Fruit fly (Drosophila melanogaster) whole organism, wandering third instar larva: ENCODE results near the gene Lectin-galC1.

Source experiments
- Abd-B ChIP-seq: fragments of >200 bp; optimal IDR thresholded peaks from 2 replicates; lab custom pipeline; 2017; ENCODE audit warnings: missing biosample characterization, missing genetic modification characterization
- CG32264 ChIP-seq: fragments of 200-800 bp; sonication (Bioruptor generic); optimal IDR thresholded peaks from 2 replicates; lab custom pipeline; 2016; ENCODE audit warnings: missing biosample characterization, missing genetic modification characterization
- CG9705 ChIP-seq: fragments of 200-800 bp; sonication (Bioruptor generic); optimal IDR thresholded peaks from 2 replicates; lab custom pipeline; 2018; ENCODE audit warnings: missing biosample characterization, mild to moderate bottlenecking, missing genetic modification characterization
- CrebA ChIP-seq: fragments of 200-800 bp; sonication (Bioruptor generic); optimal IDR thresholded peaks from 2 replicates; lab custom pipeline; 2016; ENCODE audit warnings: missing biosample characterization, mild to moderate bottlenecking, missing genetic modification characterization, borderline replicate concordance
- Dfd ChIP-seq: fragments of >200 bp; optimal IDR thresholded peaks from 2 replicates; lab custom pipeline; 2017; ENCODE audit warnings: missing biosample characterization, missing genetic modification characterization
- Dif ChIP-seq: fragments of 200-275, 200-300 bp; sonication (Bioruptor generic); optimal IDR thresholded peaks from 2 replicates; lab custom pipeline; 2018; ENCODE audit warnings: missing biosample characterization, missing genetic modification characterization; ENCODE audit not compliant: partially characterized antibody
- GATAd ChIP-seq: sonication (Bioruptor generic); optimal IDR thresholded peaks from 2 replicates; lab custom pipeline; 2016; ENCODE audit warnings: missing biosample characterization, missing genetic modification characterization
- HLH106 ChIP-seq: fragments of 200-800 bp; optimal IDR thresholded peaks from 3 replicates; lab custom pipeline; 2019; ENCODE audit warnings: missing biosample characterization, mild to moderate bottlenecking, missing genetic modification characterization, moderate library complexity
- Hnf4 ChIP-seq: fragments of 200-800 bp; sonication (Bioruptor generic); optimal IDR thresholded peaks from 2 replicates; lab custom pipeline; 2016; ENCODE audit warnings: missing biosample characterization, mild to moderate bottlenecking, missing genetic modification characterization
- Hr78 ChIP-seq: fragments of >200 bp; optimal IDR thresholded peaks from 2 replicates; lab custom pipeline; 2017; ENCODE audit warnings: missing biosample characterization, missing genetic modification characterization
- Hr83 ChIP-seq: fragments of 200-300 bp; sonication (Bioruptor generic); optimal IDR thresholded peaks from 2 replicates; lab custom pipeline; 2016; ENCODE audit warnings: missing biosample characterization, mild to moderate bottlenecking, missing genetic modification characterization, moderate library complexity; ENCODE audit not compliant: poor library complexity, severe bottlenecking
- Jra ChIP-seq: sonication (Bioruptor generic); optimal IDR thresholded peaks from 2 replicates; lab custom pipeline; 2016; ENCODE audit warnings: missing biosample characterization, missing genetic modification characterization
- Mio ChIP-seq: sonication (Bioruptor generic); optimal IDR thresholded peaks from 2 replicates; lab custom pipeline; 2016; ENCODE audit warnings: missing biosample characterization, missing genetic modification characterization
- Myc ChIP-seq: fragments of >200 bp; optimal IDR thresholded peaks from 2 replicates; lab custom pipeline; 2017
- N ChIP-seq: fragments of >200 bp; optimal IDR thresholded peaks from 2 replicates; lab custom pipeline; 2018; ENCODE audit warnings: missing biosample characterization, missing external identifiers, missing genetic modification characterization
- OdsH ChIP-seq: fragments of 200-800 bp; sonication (Bioruptor generic); optimal IDR thresholded peaks from 2 replicates; lab custom pipeline; 2016; ENCODE audit warnings: missing biosample characterization, mild to moderate bottlenecking, missing genetic modification characterization
- Rel ChIP-seq, 2 experiments: fragments of 200-800 bp; sonication (Bioruptor generic) in 1 of 2; optimal IDR thresholded peaks; 2 replicates in 1 of 2; 3 replicates in 1 of 2; lab custom pipeline; 2016 to 2019; ENCODE audit warnings: mild to moderate bottlenecking in 2 of 2, missing biosample characterization in 2 of 2, missing genetic modification characterization in 2 of 2, moderate library complexity in 1 of 2
- Sp1 ChIP-seq: fragments of 200-800 bp; sonication (Bioruptor generic); optimal IDR thresholded peaks from 3 replicates; lab custom pipeline; 2019; ENCODE audit warnings: missing biosample characterization, mild to moderate bottlenecking, missing genetic modification characterization, moderate library complexity
- Vsx2 ChIP-seq: fragments of 200-300, 225-300 bp; sonication (Bioruptor generic); optimal IDR thresholded peaks from 2 replicates; lab custom pipeline; 2018; ENCODE audit warnings: missing biosample characterization, missing genetic modification characterization; ENCODE audit not compliant: partially characterized antibody
- br ChIP-seq: fragments of 200-800 bp; sonication (Bioruptor generic); optimal IDR thresholded peaks from 2 replicates; lab custom pipeline; 2016; ENCODE audit warnings: missing biosample characterization, missing genetic modification characterization
- brk ChIP-seq: fragments of 200-800 bp; sonication (Bioruptor generic); optimal IDR thresholded peaks from 2 replicates; lab custom pipeline; 2016; ENCODE audit warnings: missing biosample characterization, mild to moderate bottlenecking, missing genetic modification characterization
- dl ChIP-seq, 2 experiments: fragments of 175-275, 200-275 bp in 1 of 2; fragments of 200-275 bp in 1 of 2; sonication (Bioruptor generic); optimal IDR thresholded peaks; lab custom pipeline; 2018; ENCODE audit warnings: mild to moderate bottlenecking in 2 of 2, missing biosample characterization in 2 of 2, missing genetic modification characterization in 2 of 2, moderate library complexity in 2 of 2; ENCODE audit not compliant: partially characterized antibody in 2 of 2, insufficient read depth in 1 of 2
- dmrt93B ChIP-seq: fragments of 200-800 bp; sonication (Bioruptor generic); optimal IDR thresholded peaks from 2 replicates; lab custom pipeline; 2018; ENCODE audit warnings: missing biosample characterization, mild to moderate bottlenecking, missing genetic modification characterization
- dsf ChIP-seq: sonication (Bioruptor generic); optimal IDR thresholded peaks from 2 replicates; lab custom pipeline; 2016; ENCODE audit warnings: missing biosample characterization, missing genetic modification characterization, borderline replicate concordance
- ey ChIP-seq: fragments of 200-800 bp; sonication (Bioruptor generic); optimal IDR thresholded peaks from 2 replicates; lab custom pipeline; 2016; ENCODE audit warnings: missing biosample characterization, missing genetic modification characterization
- foxo ChIP-seq, 2 experiments: fragments of 200-800 bp; sonication (Bioruptor generic); optimal IDR thresholded peaks; 2 replicates in 1 of 2; 3 replicates in 1 of 2; lab custom pipeline; 2016 to 2017; ENCODE audit warnings: missing biosample characterization in 2 of 2, missing genetic modification characterization in 2 of 2
- fru ChIP-seq: fragments of 200-800 bp; sonication (Bioruptor generic); optimal IDR thresholded peaks from 3 replicates; lab custom pipeline; 2016; ENCODE audit warnings: missing biosample characterization, mild to moderate bottlenecking, missing genetic modification characterization
- h ChIP-seq: fragments of 200-800 bp; sonication (Bioruptor generic); optimal IDR thresholded peaks from 3 replicates; lab custom pipeline; 2016; ENCODE audit warnings: missing biosample characterization, mild to moderate bottlenecking, missing genetic modification characterization
- jim ChIP-seq: fragments of 175-275, 200-325 bp; sonication (Bioruptor generic); optimal IDR thresholded peaks from 2 replicates; lab custom pipeline; 2016; ENCODE audit warnings: missing biosample characterization, mild to moderate bottlenecking, missing genetic modification characterization
- lola ChIP-seq: fragments of >200 bp; optimal IDR thresholded peaks from 2 replicates; lab custom pipeline; 2017; ENCODE audit warnings: missing biosample characterization, missing genetic modification characterization
- pan ChIP-seq: fragments of >200 bp; optimal IDR thresholded peaks from 2 replicates; lab custom pipeline; 2017
- psq ChIP-seq: fragments of 200-800 bp; sonication (Bioruptor generic); optimal IDR thresholded peaks from 3 replicates; lab custom pipeline; 2017; ENCODE audit warnings: missing biosample characterization, mild to moderate bottlenecking, missing genetic modification characterization, moderate library complexity
- rgr ChIP-seq: fragments of 200-800 bp; sonication (Bioruptor generic); optimal IDR thresholded peaks from 3 replicates; lab custom pipeline; 2016; ENCODE audit warnings: missing biosample characterization, mild to moderate bottlenecking, missing genetic modification characterization
- sage ChIP-seq: fragments of 200-800 bp; sonication (Bioruptor generic); optimal IDR thresholded peaks from 2 replicates; lab custom pipeline; 2016; ENCODE audit warnings: missing biosample characterization, mild to moderate bottlenecking, missing genetic modification characterization
- sv ChIP-seq: fragments of 200-800 bp; sonication (Bioruptor generic); optimal IDR thresholded peaks from 3 replicates; lab custom pipeline; 2016; ENCODE audit warnings: missing biosample characterization, missing genetic modification characterization
- tai ChIP-seq: sonication (Bioruptor generic); optimal IDR thresholded peaks from 2 replicates; lab custom pipeline; 2016; ENCODE audit warnings: missing biosample characterization, missing genetic modification characterization
- usp ChIP-seq: fragments of >200 bp; optimal IDR thresholded peaks from 2 replicates; lab custom pipeline; 2017; ENCODE audit warnings: missing biosample characterization, missing genetic modification characterization
- woc ChIP-seq: sonication (Bioruptor generic); optimal IDR thresholded peaks from 2 replicates; lab custom pipeline; 2016; ENCODE audit warnings: missing biosample characterization, mild to moderate bottlenecking, missing genetic modification characterization

Gene Lectin-galC1

dm6 chr2L:19452535-19453317, 35.5 kb downstream of the Lectin-galC1 start:
- TF ChIP-seq Myc (lab: Kevin White, UChicago) (peak; percentile 6), CG9705 (GFP tag; lab: Kevin White, UChicago) (no peak), Dfd (GFP tag; lab: Kevin White, UChicago) (no peak), br (no peak), CrebA (GFP tag; lab: Kevin White, UChicago) (no peak), pan (lab: Kevin White, UChicago) (no peak), HLH106 (peak; percentile 2), woc (peak; percentile 33), h (peak; percentile 89), foxo (GFP tag; optimal IDR thresholded peaks at IDR 0.05; lab: Kevin White, UChicago) (peak in 1 of 2 experiments; percentile 35), OdsH (GFP tag; lab: Kevin White, UChicago) (peak; percentile 26), ey (GFP tag; lab: Kevin White, UChicago) (peak; percentile 6)

DNA sequence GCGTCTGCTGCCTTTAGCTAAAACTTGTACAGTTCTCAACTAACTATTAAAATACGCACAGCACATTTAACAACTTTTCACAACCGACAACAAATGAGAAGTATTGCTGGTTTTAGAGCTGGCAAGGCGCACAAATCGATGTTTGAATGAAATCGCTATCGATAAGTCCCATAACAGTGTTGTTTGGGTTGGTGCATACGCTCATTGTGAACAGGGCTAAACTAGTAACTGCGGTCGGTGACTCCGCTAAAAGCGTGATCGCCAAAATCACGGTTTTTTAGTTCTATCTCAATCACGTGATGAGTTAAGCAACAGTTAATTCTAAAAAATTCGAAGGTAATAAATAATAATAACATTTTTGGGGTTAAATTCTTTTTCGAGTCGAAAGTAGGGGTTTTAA, 36.1 kb downstream of the Lectin-galC1 start, which contains the start of gene Top2:
Gene Top2 (minus strand): TSS at position 110 of the 400 bp plus-strand sequence.
- TF ChIP-seq Hnf4 (peak; percentile 66), Jra (GFP tag; lab: Kevin White, UChicago) (peak; percentile 16), Vsx2 (GFP tag; lab: Kevin White, UChicago) (peak; percentile 9), sv (GFP tag; lab: Kevin White, UChicago) (no peak), h (peak; percentile 60), HLH106 (peak; percentile 32), CG9705 (GFP tag; lab: Kevin White, UChicago) (no peak), dmrt93B (GFP tag; lab: Kevin White, UChicago) (no peak), Rel (GFP tag; optimal IDR thresholded peaks at IDR 0.05; lab: Kevin White, UChicago) (no peak), Rel (tag; optimal IDR thresholded peaks at IDR 0.05; lab: Kevin White, UChicago) (peak; percentile 29), foxo (GFP tag; optimal IDR thresholded peaks at IDR 0.05; lab: Kevin White, UChicago) (peak in 1 of 2 experiments; percentile 23), woc (peak; percentile 6), Hr83 (GFP tag; lab: Kevin White, UChicago) (peak; percentile 69), rgr (GFP tag; lab: Kevin White, UChicago) (peak; percentile 7)

dm6 chr2L:19454070-19454751, 37.0 kb downstream of the Lectin-galC1 start, which contains the start of gene CG10026:
TSS of gene CG10026 (plus strand) at chr2L:19454256.
- TF ChIP-seq ey (GFP tag; lab: Kevin White, UChicago), result peak; percentile 59
- TF ChIP-seq dmrt93B (GFP tag; lab: Kevin White, UChicago), result no peak
- peak; percentile 34 for TF ChIP-seq Dif
- no peak for TF ChIP-seq sv (GFP tag; lab: Kevin White, UChicago)
- TF ChIP-seq dl (GFP tag; optimal IDR thresholded peaks at IDR 0.05; lab: Kevin White, UChicago; ENCODE audit: insufficient read depth in 1 of 2, partially characterized antibody in 2 of 2), result no peak
- peak; percentile 62 for TF ChIP-seq rgr (GFP tag; lab: Kevin White, UChicago)
- TF ChIP-seq lola (GFP tag; lab: Kevin White, UChicago), result no peak
- peak; percentile 31 for TF ChIP-seq woc
- no peak for TF ChIP-seq Hr78 (GFP tag; lab: Kevin White, UChicago)
- no peak for TF ChIP-seq GATAd (GFP tag; lab: Kevin White, UChicago)
- no peak for TF ChIP-seq Vsx2 (GFP tag; lab: Kevin White, UChicago)
- TF ChIP-seq psq (GFP tag; lab: Kevin White, UChicago), result peak; percentile 61
- peak; percentile 51 for TF ChIP-seq Sp1 (GFP tag; lab: Kevin White, UChicago)
- TF ChIP-seq Myc (lab: Kevin White, UChicago), result no peak
- TF ChIP-seq Abd-B (GFP tag; lab: Kevin White, UChicago), result no peak
- no peak for TF ChIP-seq brk (GFP tag; lab: Kevin White, UChicago)
- TF ChIP-seq Dfd (GFP tag; lab: Kevin White, UChicago), result no peak
- peak; percentile 53 for TF ChIP-seq HLH106
- TF ChIP-seq Hr83 (GFP tag; lab: Kevin White, UChicago), result no peak
- TF ChIP-seq OdsH (GFP tag; lab: Kevin White, UChicago), result peak; percentile 58
- no peak for TF ChIP-seq tai
- TF ChIP-seq foxo (GFP tag; optimal IDR thresholded peaks at IDR 0.05; lab: Kevin White, UChicago), result peak in 1 of 2 experiments; percentile 16
- no peak for TF ChIP-seq N
- TF ChIP-seq jim (GFP tag; lab: Kevin White, UChicago), result no peak
- TF ChIP-seq h, result peak; percentile 25
- no peak for TF ChIP-seq Mio (GFP tag; lab: Kevin White, UChicago)
- TF ChIP-seq fru, result peak; percentile 52
- TF ChIP-seq sage (GFP tag; lab: Kevin White, UChicago), result no peak
- no peak for TF ChIP-seq CrebA (GFP tag; lab: Kevin White, UChicago)
- TF ChIP-seq dsf (GFP tag; lab: Kevin White, UChicago), result no peak
- peak; percentile 59 for TF ChIP-seq br
- no peak for TF ChIP-seq pan (lab: Kevin White, UChicago)
- no peak for TF ChIP-seq Hnf4
- TF ChIP-seq usp (GFP tag; lab: Kevin White, UChicago), result no peak
- no peak for TF ChIP-seq CG9705 (GFP tag; lab: Kevin White, UChicago)
- TF ChIP-seq CG32264 (GFP tag; lab: Kevin White, UChicago), result no peak
- no peak for TF ChIP-seq Jra (GFP tag; lab: Kevin White, UChicago)
- no peak for TF ChIP-seq Rel (GFP tag; optimal IDR thresholded peaks at IDR 0.05; lab: Kevin White, UChicago)
- TF ChIP-seq Rel (tag; optimal IDR thresholded peaks at IDR 0.05; lab: Kevin White, UChicago), result no peak
